Worm (Caenorhabditis elegans) whole organism, L1 larva: ENCODE results near the gene irld-2.

Source experiments
- C04F5.9 ChIP-seq: sonication (generic microtip); optimal IDR thresholded peaks from 2 replicates; lab custom pipeline; 2016; ENCODE audit warnings: missing genetic modification characterization, missing compliant biosample characterization
- C16A3.4 ChIP-seq: fragments of 150-350 bp; optimal IDR thresholded peaks from 2 replicates; lab custom pipeline; 2014; ENCODE audit warnings: missing biosample characterization, missing genetic modification characterization
- C34B4.2 ChIP-seq: sonication (generic microtip); optimal IDR thresholded peaks from 2 replicates; lab custom pipeline; 2017; ENCODE audit warnings: mild to moderate bottlenecking, missing genetic modification characterization, missing compliant biosample characterization
- Y116A8C.19 ChIP-seq: sonication (generic microtip); optimal IDR thresholded peaks from 2 replicates; lab custom pipeline; 2016; ENCODE audit warnings: missing compliant biosample characterization, missing genetic modification characterization, borderline replicate concordance
- blmp-1 ChIP-seq: fragments of 150-350 bp; optimal IDR thresholded peaks from 2 replicates; lab custom pipeline; 2014; ENCODE audit warnings: missing biosample characterization, missing genetic modification characterization
- ceh-63 ChIP-seq: fragments of 200-800 bp; sonication (Bioruptor generic); optimal IDR thresholded peaks from 2 replicates; lab custom pipeline; 2018; ENCODE audit warnings: mild to moderate bottlenecking, missing genetic modification characterization, missing compliant biosample characterization
- ceh-8 ChIP-seq: fragments of 200-800 bp; sonication (Bioruptor generic); optimal IDR thresholded peaks from 2 replicates; lab custom pipeline; 2018; ENCODE audit warnings: mild to moderate bottlenecking, missing genetic modification characterization, moderate library complexity, missing compliant biosample characterization
- ceh-82 ChIP-seq, 3 experiments: fragments of 150-350 bp in 1 of 3; sonication (generic microtip) in 2 of 3; optimal IDR thresholded peaks; 2 replicates each; lab custom pipeline; 2014 to 2017; ENCODE audit warnings: missing biosample characterization in 3 of 3, missing genetic modification characterization in 3 of 3
- ceh-90 ChIP-seq: sonication (generic microtip); optimal IDR thresholded peaks from 2 replicates; lab custom pipeline; 2016; ENCODE audit warnings: missing genetic modification characterization, missing compliant biosample characterization
- ces-1 ChIP-seq: fragments of 150-350 bp; optimal IDR thresholded peaks from 2 replicates; lab custom pipeline; 2014; ENCODE audit warnings: missing biosample characterization, missing genetic modification reagents, missing genetic modification characterization
- dpl-1 ChIP-seq, 3 experiments: fragments of 150-350 bp in 2 of 3; sonication (generic microtip) in 1 of 3; optimal IDR thresholded peaks; 2 replicates each; lab custom pipeline; 2014 to 2017; ENCODE audit warnings: missing biosample characterization in 3 of 3, missing genetic modification characterization in 3 of 3, missing genetic modification reagents in 3 of 3
- dsc-1 ChIP-seq: sonication (generic microtip); optimal IDR thresholded peaks from 2 replicates; lab custom pipeline; 2016; ENCODE audit warnings: mild to moderate bottlenecking, missing genetic modification characterization, missing compliant biosample characterization
- efl-1 ChIP-seq, 4 experiments: fragments of 150-350 bp; optimal IDR thresholded peaks in 3 of 4; peaks in 1 of 4; 1 replicate in 1 of 4; 2 replicates in 3 of 4; lab custom pipeline; 2014; ENCODE audit warnings: missing biosample characterization in 2 of 4, missing genetic modification characterization in 2 of 4, missing genetic modification reagents in 2 of 4
- efl-3 ChIP-seq: fragments of 200-800 bp; sonication (Bioruptor generic); optimal IDR thresholded peaks from 2 replicates; lab custom pipeline; 2018; ENCODE audit warnings: mild to moderate bottlenecking, missing genetic modification characterization, missing compliant biosample characterization
- egl-27 ChIP-seq, 2 experiments: fragments of 150-350 bp in 1 of 2; sonication (generic microtip); optimal IDR thresholded peaks; 3 replicates each; lab custom pipeline; 2017 to 2018; ENCODE audit warnings: missing biosample characterization in 2 of 2, missing genetic modification characterization in 2 of 2, missing genetic modification reagents in 2 of 2
- elt-2 ChIP-seq: sonication (generic microtip); optimal IDR thresholded peaks from 2 replicates; lab custom pipeline; 2016; ENCODE audit warnings: missing genetic modification characterization, mild to moderate bottlenecking, inconsistent platforms, missing compliant biosample characterization, missing genetic modification reagents
- ets-5 ChIP-seq: fragments of 200-800 bp; sonication (Bioruptor generic); IDR thresholded peaks from 2 replicates; pipeline ENCODE4 v1.3.6; 2022; ENCODE audit warnings: missing genetic modification characterization, missing compliant biosample characterization
- fkh-10 ChIP-seq: sonication (generic microtip); optimal IDR thresholded peaks from 2 replicates; lab custom pipeline; 2017; ENCODE audit warnings: missing biosample characterization, missing genetic modification reagents, missing genetic modification characterization
- fkh-4 ChIP-seq: sonication (generic microtip); optimal IDR thresholded peaks from 2 replicates; lab custom pipeline; 2016; ENCODE audit warnings: missing compliant biosample characterization, missing genetic modification characterization, borderline replicate concordance
- fkh-8 ChIP-seq: sonication (generic microtip); optimal IDR thresholded peaks from 2 replicates; lab custom pipeline; 2016; ENCODE audit warnings: mild to moderate bottlenecking, missing genetic modification characterization, missing compliant biosample characterization
- hlh-17 ChIP-seq: fragments of 200-800 bp; sonication (Bioruptor generic); optimal IDR thresholded peaks from 2 replicates; lab custom pipeline; 2018; ENCODE audit warnings: missing genetic modification characterization, mild to moderate bottlenecking, missing compliant biosample characterization, moderate library complexity, borderline replicate concordance
- hlh-4 ChIP-seq: sonication (generic microtip); optimal IDR thresholded peaks from 2 replicates; lab custom pipeline; 2016; ENCODE audit warnings: mild to moderate bottlenecking, missing genetic modification characterization, missing compliant biosample characterization
- irx-1 ChIP-seq: sonication (generic microtip); optimal IDR thresholded peaks from 2 replicates; lab custom pipeline; 2016; ENCODE audit warnings: missing genetic modification characterization, missing compliant biosample characterization
- lin-13 ChIP-seq: fragments of 150-350 bp; optimal IDR thresholded peaks from 2 replicates; lab custom pipeline; 2014; ENCODE audit warnings: missing biosample characterization, missing genetic modification reagents, missing genetic modification characterization
- lin-35 ChIP-seq, 2 experiments: fragments of 150-350 bp; optimal IDR thresholded peaks; 2 replicates each; lab custom pipeline; 2014; ENCODE audit warnings: missing biosample characterization in 2 of 2, missing genetic modification characterization in 2 of 2, missing genetic modification reagents in 2 of 2
- lin-39 ChIP-seq: fragments of 150-350 bp; optimal IDR thresholded peaks from 2 replicates; lab custom pipeline; 2014; ENCODE audit warnings: missing biosample characterization, missing genetic modification reagents, missing genetic modification characterization
- lir-3 ChIP-seq: sonication (generic microtip); optimal IDR thresholded peaks from 2 replicates; lab custom pipeline; 2016; ENCODE audit warnings: mild to moderate bottlenecking, missing genetic modification characterization, moderate library complexity, missing compliant biosample characterization; ENCODE audit not compliant: poor library complexity
- lsy-2 ChIP-seq, 2 experiments: fragments of 150-350 bp; optimal IDR thresholded peaks; 2 replicates each; lab custom pipeline; 2014; ENCODE audit warnings: missing biosample characterization in 2 of 2, missing genetic modification characterization in 2 of 2
- nhr-11 ChIP-seq: fragments of 150-350 bp; optimal IDR thresholded peaks from 2 replicates; lab custom pipeline; 2014; ENCODE audit warnings: missing biosample characterization, missing genetic modification characterization
- nhr-19 ChIP-seq: fragments of 200-800 bp; sonication (Bioruptor generic); conservative IDR thresholded peaks from 2 replicates; pipeline ENCODE4 v1.3.6; 2022; ENCODE audit warnings: missing genetic modification characterization, missing compliant biosample characterization
- nhr-237 ChIP-seq: fragments of 150-350 bp; optimal IDR thresholded peaks from 2 replicates; lab custom pipeline; 2014; ENCODE audit warnings: missing biosample characterization, missing genetic modification characterization
- nhr-71 ChIP-seq: sonication (generic microtip); optimal IDR thresholded peaks from 2 replicates; lab custom pipeline; 2016; ENCODE audit warnings: mild to moderate bottlenecking, missing genetic modification characterization, moderate library complexity, missing compliant biosample characterization
- nhr-76 ChIP-seq: sonication (generic microtip); optimal IDR thresholded peaks from 2 replicates; lab custom pipeline; 2017; ENCODE audit warnings: missing biosample characterization, missing genetic modification characterization
- nhr-77 ChIP-seq: fragments of 150-350 bp; optimal IDR thresholded peaks from 2 replicates; lab custom pipeline; 2014; ENCODE audit warnings: missing biosample characterization, missing genetic modification characterization
- nhr-85 ChIP-seq: sonication (generic microtip); peaks from one replicate; lab custom pipeline; 2016; ENCODE audit warnings: missing genetic modification characterization, inconsistent platforms, missing compliant biosample characterization
- pag-3 ChIP-seq: sonication (generic microtip); optimal IDR thresholded peaks from 2 replicates; lab custom pipeline; 2017; ENCODE audit warnings: missing genetic modification characterization, mild to moderate bottlenecking, missing compliant biosample characterization, antibody characterized with exemption, borderline replicate concordance; ENCODE audit not compliant: insufficient read depth
- pqm-1 ChIP-seq: sonication (generic microtip); optimal IDR thresholded peaks from 3 replicates; lab custom pipeline; 2017; ENCODE audit warnings: missing biosample characterization, missing genetic modification characterization
- snpc-4 ChIP-seq: fragments of 150-350 bp; optimal IDR thresholded peaks from 2 replicates; lab custom pipeline; 2014; ENCODE audit warnings: missing biosample characterization, missing genetic modification characterization
- sptf-1 ChIP-seq: fragments of 150-350 bp; optimal IDR thresholded peaks from 2 replicates; lab custom pipeline; 2014; ENCODE audit warnings: missing biosample characterization, missing genetic modification characterization
- swsn-7 ChIP-seq: sonication (generic microtip); optimal IDR thresholded peaks from 2 replicates; lab custom pipeline; 2016; ENCODE audit warnings: missing genetic modification characterization, missing compliant biosample characterization
- tbx-2 ChIP-seq: sonication (generic microtip); optimal IDR thresholded peaks from 2 replicates; lab custom pipeline; 2016; ENCODE audit warnings: missing genetic modification characterization, missing compliant biosample characterization
- unc-62 ChIP-seq: fragments of 150-350 bp; optimal IDR thresholded peaks from 2 replicates; lab custom pipeline; 2014; ENCODE audit warnings: missing biosample characterization, missing genetic modification reagents, missing genetic modification characterization
- unc-86 ChIP-seq: sonication (generic microtip); optimal IDR thresholded peaks from 2 replicates; lab custom pipeline; 2016; ENCODE audit warnings: missing genetic modification characterization, missing compliant biosample characterization
- vab-15 ChIP-seq: sonication (generic microtip); optimal IDR thresholded peaks from 2 replicates; lab custom pipeline; 2017; ENCODE audit warnings: missing genotype, mild to moderate bottlenecking, missing genetic modification characterization, missing compliant biosample characterization
- xbp-1 ChIP-seq: sonication (generic microtip); optimal IDR thresholded peaks from 2 replicates; lab custom pipeline; 2016; ENCODE audit warnings: missing genetic modification characterization, missing compliant biosample characterization
- zag-1 ChIP-seq: fragments of 150-350 bp; optimal IDR thresholded peaks from 2 replicates; lab custom pipeline; 2014; ENCODE audit warnings: missing biosample characterization, missing genetic modification characterization
- zip-4 ChIP-seq: fragments of 200-800 bp; sonication (Bioruptor generic); optimal IDR thresholded peaks from 2 replicates; lab custom pipeline; 2018; ENCODE audit warnings: mild to moderate bottlenecking, missing genetic modification characterization, moderate library complexity, missing compliant biosample characterization
- ztf-4 ChIP-seq: fragments of 150-350 bp; optimal IDR thresholded peaks from 2 replicates; lab custom pipeline; 2014; ENCODE audit warnings: missing biosample characterization, missing genetic modification characterization

irld-2 gene

ce11 chrX:13353530-13353929 is 41.3 kb downstream of the irld-2 start (continued):
- TF ChIP-seq unc-86 (tag; lab: Kevin White, UChicago) (no peak), hlh-17 (GFP tag; lab: Kevin White, UChicago) (no peak), lin-39 (no peak), swsn-7 (tag; lab: Kevin White, UChicago) (peak; percentile 42), zag-1 (tag; lab: Kevin White, UChicago) (no peak), elt-2 (tag; lab: Kevin White, UChicago) (peak; percentile 61), ces-1 (no peak), nhr-11 (peak; percentile 32), snpc-4 (tag; lab: Kevin White, UChicago) (no peak), C16A3.4 (tag; lab: Kevin White, UChicago) (peak; percentile 75), ets-5 (GFP tag; lab: Robert Waterston, UW) (no peak), nhr-77 (peak; percentile 57), pag-3 (no peak), fkh-8 (tag; lab: Kevin White, UChicago) (no peak), lsy-2 (tag; optimal IDR thresholded peaks at IDR 0.05; lab: Kevin White, UChicago) (peak; percentile 36 to 79), sptf-1 (tag; lab: Kevin White, UChicago) (no peak), ztf-4 (tag; lab: Kevin White, UChicago) (peak; percentile 72), dpl-1 (GFP tag; optimal IDR thresholded peaks at IDR 0.05; lab: Kevin White, UChicago) (peak in 2 of 3 experiments; percentile 6 to 22), ceh-63 (GFP tag; lab: Kevin White, UChicago) (no peak), irx-1 (tag; lab: Kevin White, UChicago) (peak; percentile 58), lin-13 (GFP tag; lab: Kevin White, UChicago) (peak; percentile 38), unc-62 (GFP tag; lab: Kevin White, UChicago) (no peak), fkh-4 (no peak), nhr-19 (GFP tag; lab: Robert Waterston, UW) (peak; percentile 98), lir-3 (tag; lab: Kevin White, UChicago) (peak; percentile 17), hlh-4 (tag; lab: Kevin White, UChicago) (no peak), xbp-1 (tag; lab: Kevin White, UChicago) (peak; percentile 35), ceh-8 (no peak), C04F5.9 (tag; lab: Kevin White, UChicago) (no peak), ceh-82 (tag; optimal IDR thresholded peaks at IDR 0.05; lab: Kevin White, UChicago) (peak in 2 of 3 experiments; percentile 10 to 44), efl-1 (optimal IDR thresholded peaks at IDR 0.05; lab: Kevin White, UChicago) (peak in 1 of 2 experiments; percentile 9), efl-1 (GFP tag; optimal IDR thresholded peaks at IDR 0.05 in 1 of 2; lab: Kevin White, UChicago) (peak in 1 of 2 experiments; percentile 93), blmp-1 (tag; lab: Kevin White, UChicago) (peak; percentile 94), nhr-237 (tag; lab: Kevin White, UChicago) (peak; percentile 15), nhr-85 (peak; percentile 99), nhr-71 (tag; lab: Kevin White, UChicago) (peak; percentile 92), efl-3 (GFP tag; lab: Kevin White, UChicago) (no peak), C34B4.2 (no peak), ceh-90 (tag; lab: Kevin White, UChicago) (no peak), egl-27 (tag; optimal IDR thresholded peaks at IDR 0.05; lab: Kevin White, UChicago) (peak; percentile 55 to 77), lin-35 (GFP tag; optimal IDR thresholded peaks at IDR 0.05; lab: Kevin White, UChicago) (peak in 1 of 2 experiments; percentile 84), nhr-76 (peak; percentile 41), vab-15 (tag; lab: Kevin White, UChicago) (no peak), pqm-1 (tag; lab: Kevin White, UChicago) (no peak), tbx-2 (tag; lab: Kevin White, UChicago) (peak; percentile 81), Y116A8C.19 (tag; lab: Kevin White, UChicago) (no peak), zip-4 (GFP tag; lab: Kevin White, UChicago) (no peak), fkh-10 (GFP tag; lab: Kevin White, UChicago) (no peak), dsc-1 (no peak)
